Worm (Caenorhabditis elegans): Measurements from ENCODE around the gene F46B6.4.

F46B6.4 gene

ce11 chrV:9756242-9756641, 23.1 kb downstream of the F46B6.4 start, which contains the start of gene hrg-3:
TSS of gene hrg-3 (plus strand) at chrV:9756468.
- peak; percentile 72 for TF ChIP-seq nhr-80 (tag; optimal IDR thresholded peaks at IDR 0.05)
- no peak for TF ChIP-seq T26A5.8 (tag; optimal IDR thresholded peaks at IDR 0.05)
- TF ChIP-seq unc-62 (GFP tag; optimal IDR thresholded peaks at IDR 0.05) = peak; percentile 18

- TF ChIP-seq ztf-25 (GFP tag; IDR thresholded peaks at IDR 0.05) = no peak
- no peak for TF ChIP-seq aptf-2 (GFP tag; conservative IDR thresholded peaks at IDR 0.05)
- no peak for TF ChIP-seq sptf-2 (GFP tag; optimal IDR thresholded peaks at IDR 0.05)
- no peak for TF ChIP-seq F52B5.7 (tag; optimal IDR thresholded peaks at IDR 0.05)
Measured at ce11 chrV:9755725-9756124, 23.6 kb downstream of the F46B6.4 start, which contains the start of gene F58E6.8. TSS of gene F58E6.8 (minus strand) at chrV:9755825.

ce11 chrV:9754459-9754858, 24.9 kb downstream of the F46B6.4 start, which contains the start of gene F58E6.5:
TSS of gene F58E6.5 (minus strand) at chrV:9754559.
- no peak for TF ChIP-seq lin-54 (GFP tag; optimal IDR thresholded peaks at IDR 0.05)
- TF ChIP-seq F55B11.4 (tag; optimal IDR thresholded peaks at IDR 0.05; ENCODE audit: borderline replicate concordance, insufficient read depth) = no peak
- TF ChIP-seq lin-40 (tag; optimal IDR thresholded peaks at IDR 0.05) = no peak
- TF ChIP-seq dpff-1 (tag; optimal IDR thresholded peaks at IDR 0.05) = no peak
- no peak for TF ChIP-seq zim-3 (tag; optimal IDR thresholded peaks at IDR 0.05)
- no peak for TF ChIP-seq egrh-3 (GFP tag; IDR thresholded peaks at IDR 0.05)
- no peak for TF ChIP-seq ceh-58 (GFP tag; IDR thresholded peaks at IDR 0.05)
- TF ChIP-seq Y67H2A.10 (GFP tag; conservative IDR thresholded peaks at IDR 0.05) = no peak
- no peak for TF ChIP-seq mxl-1 (tag; optimal IDR thresholded peaks at IDR 0.05)
- TF ChIP-seq Y79H2A.3 (GFP tag; conservative IDR thresholded peaks at IDR 0.05) = no peak
- no peak for TF ChIP-seq athp-1 (tag; optimal IDR thresholded peaks at IDR 0.05)

ce11 chrV:9753554-9753953, 25.8 kb downstream of the F46B6.4 start:
- TF ChIP-seq tlf-1 (GFP tag; optimal IDR thresholded peaks at IDR 0.05) = no peak
- no peak for TF ChIP-seq snpc-3.4 (tag; optimal IDR thresholded peaks at IDR 0.05)
- TF ChIP-seq snpc-1.3 (tag; optimal IDR thresholded peaks at IDR 0.05; ENCODE audit: insufficient read depth) = no peak
- no peak for TF ChIP-seq pbrm-1 (GFP tag; IDR thresholded peaks at IDR 0.05)
- no peak for TF ChIP-seq atf-7 (tag; optimal IDR thresholded peaks at IDR 0.05)
- TF ChIP-seq F37B4.10 (GFP tag; IDR thresholded peaks at IDR 0.05) = no peak
- no peak for TF ChIP-seq ekl-4 (GFP tag; IDR thresholded peaks at IDR 0.05)
- no peak for TF ChIP-seq ztf-28 (GFP tag; IDR thresholded peaks at IDR 0.05)
- no peak for TF ChIP-seq die-1 (tag; optimal IDR thresholded peaks at IDR 0.05)
- no peak for TF ChIP-seq zim-3 (tag; optimal IDR thresholded peaks at IDR 0.05)
- no peak for TF ChIP-seq Y79H2A.3 (GFP tag; conservative IDR thresholded peaks at IDR 0.05)
- TF ChIP-seq lsl-1 (GFP tag; optimal IDR thresholded peaks at IDR 0.05) = no peak
- no peak for TF ChIP-seq nhr-27 (tag; optimal IDR thresholded peaks at IDR 0.05)
- no peak for TF ChIP-seq rpc-1 (optimal IDR thresholded peaks at IDR 0.05)
- TF ChIP-seq rpc-1 (tag; optimal IDR thresholded peaks at IDR 0.05) = no peak
- TF ChIP-seq F57A8.1 (GFP tag; optimal IDR thresholded peaks at IDR 0.05) = no peak

- TF ChIP-seq ama-1 (optimal IDR thresholded peaks at IDR 0.05) (no peak), ama-1 (GFP tag; optimal IDR thresholded peaks at IDR 0.05) (no peak), nhr-90 (tag; optimal IDR thresholded peaks at IDR 0.05) (no peak), aptf-2 (GFP tag; conservative IDR thresholded peaks at IDR 0.05) (no peak), bed-1 (GFP tag; IDR thresholded peaks at IDR 0.05) (no peak), rec-8 (tag; optimal IDR thresholded peaks at IDR 0.05) (no peak), T26A5.8 (tag; optimal IDR thresholded peaks at IDR 0.05) (no peak), dpff-1 (tag; optimal IDR thresholded peaks at IDR 0.05) (no peak), F37B4.10 (GFP tag; IDR thresholded peaks at IDR 0.05) (no peak), rpc-1 (optimal IDR thresholded peaks at IDR 0.05) (no peak), rpc-1 (tag; optimal IDR thresholded peaks at IDR 0.05) (no peak), hsf-1 (GFP tag; IDR thresholded peaks at IDR 0.05) (no peak), lir-1 (GFP tag; conservative IDR thresholded peaks at IDR 0.05) (no peak), hmg-20 (GFP tag; IDR thresholded peaks at IDR 0.05) (no peak), lin-40 (tag; optimal IDR thresholded peaks at IDR 0.05) (no peak), ZK185.1 (tag; optimal IDR thresholded peaks at IDR 0.05; ENCODE audit: poor library complexity, severe bottlenecking) (no peak), nhr-80 (tag; optimal IDR thresholded peaks at IDR 0.05) (no peak), F10E7.11 (tag; optimal IDR thresholded peaks at IDR 0.05) (no peak), T07F8.4 (tag; optimal IDR thresholded peaks at IDR 0.05) (no peak)
Measured at ce11 chrV:9752918-9753317, 26.4 kb downstream of the F46B6.4 start, which contains the start of gene F58E6.6. TSS of gene F58E6.6 (minus strand) at chrV:9753018.
